Worm (Caenorhabditis elegans) whole organism, L3 larva: ENCODE data around the gene trx-3.

Experiments
- R02D3.7 ChIP-seq: fragments of 150-350 bp; optimal IDR thresholded peaks from 2 replicates; lab custom pipeline; 2014; ENCODE audit warnings: missing biosample characterization, missing genetic modification characterization
- ZK546.5 ChIP-seq: sonication (generic microtip); optimal IDR thresholded peaks from 2 replicates; lab custom pipeline; 2017; ENCODE audit warnings: missing biosample characterization, missing genetic modification characterization
- aly-2 ChIP-seq: fragments of 150-350 bp; optimal IDR thresholded peaks from 2 replicates; lab custom pipeline; 2014; ENCODE audit warnings: missing biosample characterization, missing genetic modification characterization
- ama-1 ChIP-seq: fragments of 150-350 bp; optimal IDR thresholded peaks from 2 replicates; lab custom pipeline; 2018
- ceh-16 ChIP-seq: sonication (generic microtip); optimal IDR thresholded peaks from 2 replicates; lab custom pipeline; 2017; ENCODE audit warnings: missing biosample characterization, missing genetic modification characterization
- ceh-28 ChIP-seq: fragments of 150-350 bp; optimal IDR thresholded peaks from 2 replicates; lab custom pipeline; 2014; ENCODE audit warnings: missing biosample characterization, missing genetic modification reagents, missing genetic modification characterization
- ceh-82 ChIP-seq: fragments of 150-350 bp; optimal IDR thresholded peaks from 2 replicates; lab custom pipeline; 2014; ENCODE audit warnings: missing biosample characterization, missing genetic modification characterization
- ceh-9 ChIP-seq: sonication (generic microtip); optimal IDR thresholded peaks from 2 replicates; lab custom pipeline; 2018; ENCODE audit warnings: missing biosample characterization, missing genetic modification characterization
- daf-12 ChIP-seq: fragments of 150-350 bp; optimal IDR thresholded peaks from 2 replicates; lab custom pipeline; 2014; ENCODE audit warnings: missing biosample characterization, missing genetic modification reagents, missing genetic modification characterization
- egl-27 ChIP-seq: sonication (generic microtip); optimal IDR thresholded peaks from 4 replicates; lab custom pipeline; 2017; ENCODE audit warnings: missing biosample characterization, missing genetic modification reagents, missing genetic modification characterization
- egl-5 ChIP-seq: fragments of 150-350 bp; optimal IDR thresholded peaks from 2 replicates; lab custom pipeline; 2017; ENCODE audit warnings: missing biosample characterization, missing genetic modification reagents, missing genetic modification characterization, inconsistent platforms
- elt-1 ChIP-seq: fragments of 150-350 bp; optimal IDR thresholded peaks from 2 replicates; lab custom pipeline; 2014; ENCODE audit warnings: missing biosample characterization, missing genetic modification characterization
- elt-2 ChIP-seq: sonication (generic microtip); optimal IDR thresholded peaks from 2 replicates; lab custom pipeline; 2016; ENCODE audit warnings: missing genetic modification reagents, mild to moderate bottlenecking, missing genetic modification characterization, missing compliant biosample characterization
- elt-3 ChIP-seq, 3 experiments: fragments of 150-350 bp in 1 of 3; sonication (generic microtip) in 2 of 3; optimal IDR thresholded peaks; 2 replicates in 2 of 3; 4 replicates in 1 of 3; lab custom pipeline; 2014 to 2017; ENCODE audit warnings: missing biosample characterization in 3 of 3, missing genetic modification characterization in 3 of 3
- eor-1 ChIP-seq, 2 experiments: fragments of 150-350 bp; optimal IDR thresholded peaks; 2 replicates each; lab custom pipeline; 2014 to 2018; ENCODE audit warnings: missing biosample characterization in 2 of 2, missing genetic modification characterization in 2 of 2
- fkh-10 ChIP-seq: sonication (generic microtip); optimal IDR thresholded peaks from 2 replicates; lab custom pipeline; 2017; ENCODE audit warnings: missing biosample characterization, missing genetic modification reagents, missing genetic modification characterization
- fkh-2 ChIP-seq: fragments of 150-350 bp; optimal IDR thresholded peaks from 2 replicates; lab custom pipeline; 2014; ENCODE audit warnings: missing biosample characterization, missing genetic modification reagents, missing genetic modification characterization
- fos-1 ChIP-seq: fragments of 150-350 bp; optimal IDR thresholded peaks from 2 replicates; lab custom pipeline; 2014; ENCODE audit warnings: missing biosample characterization, missing genetic modification characterization
- hmg-11 ChIP-seq: sonication (generic microtip); optimal IDR thresholded peaks from 2 replicates; lab custom pipeline; 2016; ENCODE audit warnings: missing genetic modification characterization, missing compliant biosample characterization
- jun-1 ChIP-seq: fragments of 150-350 bp; optimal IDR thresholded peaks from 2 replicates; lab custom pipeline; 2014; ENCODE audit warnings: missing biosample characterization, missing genetic modification reagents, missing genetic modification characterization
- lin-15B ChIP-seq: fragments of 150-350 bp; optimal IDR thresholded peaks from 2 replicates; lab custom pipeline; 2014; ENCODE audit warnings: missing biosample characterization, missing genetic modification characterization
- lin-39 ChIP-seq: fragments of 150-350 bp; optimal IDR thresholded peaks from 2 replicates; lab custom pipeline; 2018; ENCODE audit warnings: missing biosample characterization, missing genetic modification reagents, missing genetic modification characterization
- lsy-12 ChIP-seq: sonication (generic microtip); optimal IDR thresholded peaks from 2 replicates; lab custom pipeline; 2016; ENCODE audit warnings: mild to moderate bottlenecking, missing genetic modification characterization, missing compliant biosample characterization
- mdl-1 ChIP-seq: fragments of 150-350 bp; optimal IDR thresholded peaks from 2 replicates; lab custom pipeline; 2014; ENCODE audit warnings: missing biosample characterization, missing genetic modification characterization
- mml-1 ChIP-seq: fragments of 150-350 bp; sonication (generic microtip); optimal IDR thresholded peaks from 3 replicates; lab custom pipeline; 2014; ENCODE audit warnings: missing biosample characterization, missing genetic modification characterization
- nfya-1 ChIP-seq: sonication (generic microtip); optimal IDR thresholded peaks from 2 replicates; lab custom pipeline; 2017; ENCODE audit warnings: missing genetic modification characterization, mild to moderate bottlenecking, missing compliant biosample characterization, antibody characterized with exemption, moderate library complexity; ENCODE audit not compliant: insufficient read depth
- nhr-11 ChIP-seq: fragments of 150-350 bp; optimal IDR thresholded peaks from 2 replicates; lab custom pipeline; 2014; ENCODE audit warnings: missing biosample characterization, missing genetic modification characterization
- nhr-12 ChIP-seq: fragments of 150-350 bp; optimal IDR thresholded peaks from 2 replicates; lab custom pipeline; 2014; ENCODE audit warnings: missing biosample characterization, missing genetic modification characterization
- nhr-23 ChIP-seq: fragments of 150-350 bp; optimal IDR thresholded peaks from 2 replicates; lab custom pipeline; 2014; ENCODE audit warnings: missing biosample characterization, missing genetic modification reagents, missing genetic modification characterization
- nhr-237 ChIP-seq: fragments of 150-350 bp; optimal IDR thresholded peaks from 2 replicates; lab custom pipeline; 2014; ENCODE audit warnings: missing biosample characterization, missing genetic modification characterization
- nhr-25 ChIP-seq: sonication (generic microtip); optimal IDR thresholded peaks from 2 replicates; lab custom pipeline; 2017; ENCODE audit warnings: missing biosample characterization, missing genetic modification characterization
- nhr-28 ChIP-seq: fragments of 150-350 bp; optimal IDR thresholded peaks from 2 replicates; lab custom pipeline; 2014; ENCODE audit warnings: missing biosample characterization, missing genetic modification characterization
- nhr-43 ChIP-seq: sonication (generic microtip); optimal IDR thresholded peaks from 2 replicates; lab custom pipeline; 2016; ENCODE audit warnings: mild to moderate bottlenecking, missing genetic modification characterization, missing compliant biosample characterization; ENCODE audit not compliant: poor library complexity, severe bottlenecking
- nhr-67 ChIP-seq: fragments of 150-350 bp; optimal IDR thresholded peaks from 2 replicates; lab custom pipeline; 2014; ENCODE audit warnings: missing biosample characterization, missing genetic modification characterization
- nhr-76 ChIP-seq: fragments of 150-350 bp; sonication (generic microtip); optimal IDR thresholded peaks from 5 replicates; lab custom pipeline; 2014; ENCODE audit warnings: missing biosample characterization, missing genetic modification characterization
- nhr-77 ChIP-seq: fragments of 150-350 bp; optimal IDR thresholded peaks from 2 replicates; lab custom pipeline; 2014; ENCODE audit warnings: missing biosample characterization, missing genetic modification characterization
- pha-4 ChIP-seq: fragments of 150-350 bp; optimal IDR thresholded peaks from 2 replicates; lab custom pipeline; 2014; ENCODE audit warnings: missing biosample characterization, missing genetic modification reagents, missing genetic modification characterization
- pqm-1 ChIP-seq: fragments of 150-350 bp; optimal IDR thresholded peaks from 2 replicates; lab custom pipeline; 2017; ENCODE audit warnings: missing biosample characterization, missing genetic modification characterization, inconsistent platforms
- sea-2 ChIP-seq: fragments of 150-350 bp; sonication (generic microtip); optimal IDR thresholded peaks from 4 replicates; lab custom pipeline; 2014; ENCODE audit warnings: missing biosample characterization, missing genetic modification reagents, missing genetic modification characterization
- skn-1 ChIP-seq: fragments of 150-350 bp; optimal IDR thresholded peaks from 2 replicates; lab custom pipeline; 2014; ENCODE audit warnings: missing biosample characterization, missing genetic modification characterization
- snpc-4 ChIP-seq: fragments of 150-350 bp; optimal IDR thresholded peaks from 2 replicates; lab custom pipeline; 2014; ENCODE audit warnings: missing biosample characterization, missing genetic modification characterization
- tbx-2 ChIP-seq: sonication (generic microtip); optimal IDR thresholded peaks from 2 replicates; lab custom pipeline; 2016; ENCODE audit warnings: mild to moderate bottlenecking, missing genetic modification characterization, missing compliant biosample characterization
- unc-39 ChIP-seq: sonication (generic microtip); optimal IDR thresholded peaks from 4 replicates; lab custom pipeline; 2017; ENCODE audit warnings: missing biosample characterization, missing genetic modification characterization
- unc-62 ChIP-seq: fragments of 150-350 bp; sonication (generic microtip); optimal IDR thresholded peaks from 4 replicates; lab custom pipeline; 2014; ENCODE audit warnings: missing biosample characterization, missing genetic modification reagents, missing genetic modification characterization
- zag-1 ChIP-seq: fragments of 150-350 bp; optimal IDR thresholded peaks from 2 replicates; lab custom pipeline; 2014; ENCODE audit warnings: missing biosample characterization, missing genetic modification characterization
- ztf-11 ChIP-seq: fragments of 150-350 bp; optimal IDR thresholded peaks from 2 replicates; lab custom pipeline; 2014; ENCODE audit warnings: missing biosample characterization, missing genetic modification characterization
- ztf-4 ChIP-seq: fragments of 150-350 bp; optimal IDR thresholded peaks from 2 replicates; lab custom pipeline; 2014; ENCODE audit warnings: missing biosample characterization, missing genetic modification characterization

trx-3 gene

ce11 chrIV:4469770-4470709 lies 16.8 kb upstream of the trx-3 start (continued):
- TF ChIP-seq mdl-1 (tag; lab: Kevin White, UChicago), result peak; percentile 83
- TF ChIP-seq ceh-82, result no peak
- peak; percentile 21 for TF ChIP-seq nhr-43 (tag; lab: Kevin White, UChicago)
- TF ChIP-seq fos-1, result no peak
- no peak for TF ChIP-seq ztf-4 (tag; lab: Kevin White, UChicago)
- TF ChIP-seq snpc-4 (tag; lab: Kevin White, UChicago), result peak; percentile 52

DNA sequence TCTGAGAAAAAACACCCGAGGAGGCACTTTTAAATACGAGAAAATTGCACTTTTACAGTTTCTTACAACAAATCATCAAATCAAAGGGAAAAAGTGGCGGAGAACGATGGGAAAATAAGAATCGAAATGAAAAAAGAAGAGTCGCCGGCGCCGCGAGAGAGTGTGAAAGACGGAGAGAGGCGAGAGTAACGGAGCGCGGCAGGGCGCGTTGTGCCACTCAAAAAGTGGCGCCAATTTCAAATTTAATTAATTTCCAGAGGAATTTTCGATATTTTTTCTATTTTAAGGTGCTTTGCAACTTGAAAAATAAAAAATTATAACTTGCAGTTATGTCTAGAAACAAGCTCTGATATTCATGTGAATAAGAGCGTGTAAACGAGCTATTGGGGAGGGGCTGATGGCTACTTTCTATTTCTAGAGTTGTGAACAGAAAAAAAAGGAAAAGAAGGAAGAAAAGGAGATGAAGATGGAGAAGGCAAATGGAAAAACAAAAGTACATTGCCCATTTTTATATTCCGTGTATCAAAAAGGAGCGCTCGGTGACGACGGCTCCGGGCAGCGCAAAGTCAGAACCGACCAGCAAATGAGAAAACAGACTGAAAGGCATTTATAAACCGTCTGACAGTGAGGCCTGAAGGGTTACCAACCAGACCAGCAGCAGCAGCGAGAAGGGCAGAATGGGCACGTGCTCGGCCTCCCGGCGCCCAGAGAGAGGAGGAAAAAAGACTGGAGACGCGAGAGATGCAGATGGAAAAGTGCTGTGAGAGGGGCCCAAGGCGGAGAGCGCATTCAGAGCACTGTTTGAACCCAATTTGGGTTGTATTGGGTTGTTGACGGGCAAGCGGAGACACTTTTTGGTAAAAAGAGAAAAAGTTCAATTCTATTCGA lies 15.7 kb upstream of the trx-3 start:
- TF ChIP-seq elt-2 (tag; lab: Kevin White, UChicago) (peak; percentile 63), daf-12 (no peak), egl-27 (no peak), fkh-10 (no peak), nhr-11 (tag; lab: Kevin White, UChicago) (no peak), unc-39 (tag; lab: Kevin White, UChicago) (no peak), nhr-28 (no peak), ZK546.5 (tag; lab: Kevin White, UChicago) (no peak), ztf-11 (tag; lab: Kevin White, UChicago) (no peak), ztf-4 (tag; lab: Kevin White, UChicago) (no peak), elt-3 (tag; optimal IDR thresholded peaks at IDR 0.05; lab: Kevin White, UChicago) (no peak), ceh-28 (tag; lab: Kevin White, UChicago) (no peak), egl-5 (no peak), skn-1 (tag; lab: Kevin White, UChicago) (no peak), R02D3.7 (no peak), nhr-25 (tag; lab: Kevin White, UChicago) (no peak), ama-1 (lab: Kevin White, UChicago) (peak; percentile 87), mdl-1 (tag; lab: Kevin White, UChicago) (peak; percentile 76), nfya-1 (peak; percentile 32), pqm-1 (tag; lab: Kevin White, UChicago) (peak; percentile 46), eor-1 (tag; optimal IDR thresholded peaks at IDR 0.05; lab: Kevin White, UChicago) (no peak), ceh-9 (tag; lab: Kevin White, UChicago) (no peak), unc-62 (no peak), nhr-43 (tag; lab: Kevin White, UChicago) (no peak), mml-1 (tag; lab: Kevin White, UChicago) (no peak), zag-1 (no peak), nhr-237 (no peak), ceh-16 (no peak), elt-1 (tag; lab: Kevin White, UChicago) (no peak), nhr-67 (tag; lab: Kevin White, UChicago) (no peak), lin-39 (no peak), ceh-82 (no peak), aly-2 (no peak), sea-2 (GFP tag; lab: Kevin White, UChicago) (no peak), hmg-11 (tag; lab: Kevin White, UChicago) (peak; percentile 3), tbx-2 (tag; lab: Kevin White, UChicago) (no peak), fkh-2 (no peak), jun-1 (tag; lab: Kevin White, UChicago) (no peak), nhr-23 (tag; lab: Kevin White, UChicago) (peak; percentile 12), pha-4 (peak; percentile 44), snpc-4 (tag; lab: Kevin White, UChicago) (no peak), nhr-12 (tag; lab: Kevin White, UChicago) (no peak), lin-15B (tag; lab: Kevin White, UChicago) (peak; percentile 25), nhr-76 (no peak), nhr-77 (no peak), fos-1 (no peak), lsy-12 (tag; lab: Kevin White, UChicago) (no peak)
